Worm (Caenorhabditis elegans): ENCODE measurements around the gene cdh-12.

The cdh-12 gene

ce11 chrIII:1226256-1226655 is 74.4 kb downstream of the cdh-12 start (continued):
- TF ChIP-seq nhr-11 (tag; optimal IDR thresholded peaks at IDR 0.05), result no peak
- TF ChIP-seq aha-1 (tag), result no peak
- TF ChIP-seq daf-16 (GFP tag; optimal IDR thresholded peaks at IDR 0.05), result no peak
- peak; percentile 44 for TF ChIP-seq daf-16 (tag; optimal IDR thresholded peaks at IDR 0.05)
- TF ChIP-seq ces-1 (GFP tag; optimal IDR thresholded peaks at IDR 0.05), result no peak
- TF ChIP-seq cey-2 (tag; optimal IDR thresholded peaks at IDR 0.05; ENCODE audit: borderline replicate concordance, insufficient read depth), result no peak
- TF ChIP-seq madf-9 (GFP tag; conservative IDR thresholded peaks at IDR 0.05), result no peak
- no peak for TF ChIP-seq unc-130 (GFP tag; optimal IDR thresholded peaks at IDR 0.05)
- no peak for TF ChIP-seq hlh-30 (tag; optimal IDR thresholded peaks at IDR 0.05; ENCODE audit: insufficient read depth)

DNA sequence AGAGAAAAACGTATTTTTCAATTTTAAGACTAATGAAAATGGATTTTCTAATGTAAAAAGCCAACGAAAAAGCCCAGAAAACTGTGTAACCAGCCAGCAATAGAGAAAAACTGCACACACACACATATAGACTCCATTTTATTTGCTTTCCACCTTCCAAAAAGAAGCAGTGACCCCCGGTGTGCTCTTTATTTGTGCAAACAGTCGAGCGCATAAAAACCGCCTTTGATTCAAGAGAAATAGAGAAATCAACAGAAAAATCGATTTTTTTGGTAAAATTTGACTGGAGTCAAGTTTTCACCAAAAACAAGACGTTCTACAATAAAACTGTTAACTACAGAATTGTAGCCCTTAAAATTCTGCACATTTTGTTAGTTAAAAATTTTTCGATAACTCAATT is 76.7 kb downstream of the cdh-12 start:
- no peak for TF ChIP-seq pha-4 (GFP tag; IDR thresholded peaks at IDR 0.05)
- TF ChIP-seq pha-4 (tag; optimal IDR thresholded peaks at IDR 0.05), result peak; percentile 72
- TF ChIP-seq ceh-82 (tag; optimal IDR thresholded peaks at IDR 0.05), result no peak

ce11 chrIII:1229510-1229909 is 77.7 kb downstream of the cdh-12 start:
- TF ChIP-seq hlh-11 (tag; optimal IDR thresholded peaks at IDR 0.05) (no peak), daf-8 (GFP tag; IDR thresholded peaks at IDR 0.05) (no peak), lim-7 (GFP tag; IDR thresholded peaks at IDR 0.05) (no peak), set-16 (GFP tag; IDR thresholded peaks at IDR 0.05) (peak; percentile 34; the same call in 1 of the 2 replicates), lsy-2 (tag; optimal IDR thresholded peaks at IDR 0.05) (no peak), duxl-1 (tag; optimal IDR thresholded peaks at IDR 0.05; ENCODE audit: poor library complexity) (no peak), rbr-2 (tag; optimal IDR thresholded peaks at IDR 0.05) (no peak), nhr-48 (tag; optimal IDR thresholded peaks at IDR 0.05) (no peak), lin-38 (GFP tag; IDR thresholded peaks at IDR 0.05) (0 out of 2 replicates have a peak, but pooled peaks have one; percentile 8)

DNA sequence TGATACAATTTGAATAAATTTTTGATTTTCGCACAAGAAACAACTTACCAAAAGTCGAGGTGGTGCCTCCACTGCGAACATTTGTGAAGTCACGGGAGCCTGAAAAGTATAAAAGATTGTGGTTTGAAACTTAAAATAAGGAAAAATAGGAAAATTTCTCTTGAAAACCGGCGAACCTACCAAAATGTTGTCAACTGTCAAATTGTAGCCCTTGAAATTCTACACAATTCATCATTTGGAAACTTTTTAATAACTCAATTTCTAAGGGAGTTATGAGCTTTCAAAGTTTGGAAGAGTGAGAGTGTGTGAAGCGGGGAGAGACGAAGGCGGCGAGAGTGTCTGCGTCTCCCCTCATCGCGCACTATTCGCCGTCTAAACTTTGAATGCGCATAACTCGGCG is 78.3 kb downstream of the cdh-12 start, which contains the start of gene pes-4:
pes-4 (minus strand) TSS at position 101 of the 400 bp plus-strand sequence.
- TF ChIP-seq Y75B8A.6 (GFP tag; IDR thresholded peaks at IDR 0.05), result no peak
- TF ChIP-seq F10B5.3 (tag; optimal IDR thresholded peaks at IDR 0.05), result no peak
- no peak for TF ChIP-seq jun-1 (tag; optimal IDR thresholded peaks at IDR 0.05)
- no peak for TF ChIP-seq ztf-7 (tag; optimal IDR thresholded peaks at IDR 0.05)
- TF ChIP-seq ZK546.5 (tag; optimal IDR thresholded peaks at IDR 0.05), result no peak

DNA sequence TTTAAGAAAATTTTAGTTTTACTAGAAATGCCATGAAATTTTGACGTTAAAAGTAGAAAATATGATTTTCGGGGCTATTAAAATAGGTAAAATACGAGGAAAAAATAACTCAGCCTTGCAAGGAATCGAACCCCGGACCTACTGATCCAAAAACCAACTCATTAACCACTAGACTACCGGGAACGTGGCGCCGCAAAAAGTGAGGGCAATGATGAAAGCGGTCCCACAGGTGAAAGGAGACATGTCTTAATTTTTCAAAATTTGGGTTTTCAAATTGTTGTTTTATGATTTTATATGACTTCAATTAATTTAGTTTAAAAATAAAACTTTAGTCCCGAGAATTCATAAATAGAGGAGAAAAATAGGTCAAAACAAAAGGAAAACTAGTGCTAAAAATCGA is 78.8 kb downstream of the cdh-12 start:
- TF ChIP-seq lin-38 (GFP tag; IDR thresholded peaks at IDR 0.05) (peak; percentile 23; the same call in 1 of the 2 replicates), dmd-8 (GFP tag; IDR thresholded peaks at IDR 0.05) (no peak), php-3 (GFP tag; IDR thresholded peaks at IDR 0.05) (no peak)

Measured in whole organism, L4 larva.